4 worm cellular contexts compared by ENCODE assay signal in the genomic region with DNA sequence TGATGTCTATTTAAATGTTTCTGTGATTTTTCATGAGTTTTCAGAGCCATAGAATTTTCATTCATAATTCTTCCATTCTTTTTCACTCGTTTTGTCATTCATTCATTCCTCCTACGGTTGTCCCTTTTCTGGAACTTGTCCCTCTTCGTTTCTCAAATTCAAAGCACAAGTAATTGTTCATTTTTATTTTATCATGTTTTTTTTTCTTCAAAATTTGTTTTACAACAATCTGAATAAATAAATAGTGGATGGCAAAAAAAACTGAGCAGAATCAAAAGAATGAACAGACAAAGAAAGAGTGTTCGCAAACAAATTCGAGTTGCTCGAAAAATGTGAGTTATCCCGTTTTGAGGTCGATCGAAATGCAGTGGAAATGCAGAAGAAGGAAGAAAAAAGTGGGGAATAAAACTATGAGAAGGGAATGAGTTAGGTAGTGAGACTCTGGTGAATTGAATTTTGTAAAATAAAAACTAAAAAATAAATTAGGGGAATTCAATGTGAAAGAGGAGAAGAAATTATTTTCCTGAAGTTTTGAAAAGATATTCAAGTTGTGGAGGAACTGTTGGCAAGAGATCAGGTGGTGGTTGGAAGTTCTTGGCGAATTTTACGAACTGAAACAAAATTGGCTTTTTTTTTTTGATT.
TF ChIP-seq lines count a peak whose summit lies in the region.

No protein-coding gene starts in this region.

TF ChIP-seq in whole organism, L1 larva, 84 proteins besides CTCF, POLR2A, EP300 and RAD21 (continued from another document):
- TF ChIP-seq nhr-20 (tag; optimal IDR thresholded peaks at IDR 0.05; lab: Kevin White, UChicago) (peak; percentile 48), ama-1 (optimal IDR thresholded peaks at IDR 0.05; lab: Kevin White, UChicago) (peak; percentile 93), jun-1 (tag; optimal IDR thresholded peaks at IDR 0.05; lab: Kevin White, UChicago) (no peak), nhr-85 (tag; lab: Kevin White, UChicago) (peak; percentile 65), rnt-1 (tag; optimal IDR thresholded peaks at IDR 0.05; lab: Kevin White, UChicago) (peak; percentile 26), fkh-8 (tag; optimal IDR thresholded peaks at IDR 0.05; lab: Kevin White, UChicago) (no peak), isw-1 (GFP tag; IDR thresholded peaks at IDR 0.05; lab: Robert Waterston, UW) (no peak), alr-1 (tag; optimal IDR thresholded peaks at IDR 0.05; lab: Kevin White, UChicago; ENCODE audit: borderline replicate concordance) (no peak), ceh-82 (tag; optimal IDR thresholded peaks at IDR 0.05; lab: Kevin White, UChicago) (no peak), efl-1 (optimal IDR thresholded peaks at IDR 0.05; lab: Kevin White, UChicago) (no peak), efl-1 (GFP tag; optimal IDR thresholded peaks at IDR 0.05 in 1 of 2; lab: Kevin White, UChicago) (peak in 1 of 2 experiments; percentile 8), egl-27 (tag; optimal IDR thresholded peaks at IDR 0.05; lab: Kevin White, UChicago) (no peak), xbp-1 (tag; optimal IDR thresholded peaks at IDR 0.05; lab: Kevin White, UChicago) (peak; percentile 1), nhr-90 (tag; optimal IDR thresholded peaks at IDR 0.05; lab: Kevin White, UChicago; ENCODE audit: poor library complexity) (peak; percentile 38), swsn-7 (tag; optimal IDR thresholded peaks at IDR 0.05; lab: Kevin White, UChicago) (peak; percentile 32), fkh-10 (GFP tag; optimal IDR thresholded peaks at IDR 0.05; lab: Kevin White, UChicago) (no peak)

TF ChIP-seq in whole organism, L2 larva, 48 proteins besides CTCF, POLR2A, EP300 and RAD21 (continued from another document):
- no peak for TF ChIP-seq sma-9 (GFP tag; optimal IDR thresholded peaks at IDR 0.05; lab: Kevin White, UChicago)
- no peak for TF ChIP-seq sma-9 (tag; optimal IDR thresholded peaks at IDR 0.05; lab: Kevin White, UChicago)
- TF ChIP-seq sma-3 (GFP tag; optimal IDR thresholded peaks at IDR 0.05; lab: Kevin White, UChicago): peak; percentile 49
- peak; percentile 26 for TF ChIP-seq lin-13 (GFP tag; optimal IDR thresholded peaks at IDR 0.05; lab: Kevin White, UChicago)
- peak; percentile 33 for TF ChIP-seq F13H6.1 (tag; optimal IDR thresholded peaks at IDR 0.05; lab: Kevin White, UChicago)

TF ChIP-seq in whole organism, L4 larva, 104 proteins besides CTCF, POLR2A, EP300 and RAD21 (continued from another document and continues in another):
- no peak for TF ChIP-seq nhr-10 (tag; optimal IDR thresholded peaks at IDR 0.05; lab: Kevin White, UChicago)
- 0 out of 2 replicates have a peak, but pooled peaks have one; percentile 13 for TF ChIP-seq hmg-1.1 (GFP tag; IDR thresholded peaks at IDR 0.05; lab: Robert Waterston, UW)
- no peak for TF ChIP-seq snpc-1.2 (GFP tag; IDR thresholded peaks at IDR 0.05; lab: Robert Waterston, UW)
- TF ChIP-seq nhr-42 (GFP tag; IDR thresholded peaks at IDR 0.05; lab: Robert Waterston, UW): 0 out of 2 replicates have a peak, but pooled peaks have one; percentile 41
- TF ChIP-seq Y5F2A.4 (GFP tag; optimal IDR thresholded peaks at IDR 0.05; lab: Kevin White, UChicago): peak; percentile 55
- TF ChIP-seq daf-19 (GFP tag; conservative IDR thresholded peaks at IDR 0.05; lab: Robert Waterston, UW): 0 out of 2 replicates have a peak, but pooled peaks have one; percentile 29
- no peak for TF ChIP-seq hif-1 (tag; optimal IDR thresholded peaks at IDR 0.05; lab: Kevin White, UChicago)
- TF ChIP-seq fos-1 (tag; optimal IDR thresholded peaks at IDR 0.05; lab: Kevin White, UChicago): no peak
- TF ChIP-seq hlh-30 (tag; optimal IDR thresholded peaks at IDR 0.05; lab: Kevin White, UChicago; ENCODE audit: insufficient read depth): no peak
- no peak for TF ChIP-seq duxl-1 (tag; optimal IDR thresholded peaks at IDR 0.05; lab: Kevin White, UChicago; ENCODE audit: poor library complexity)
- TF ChIP-seq ztf-7 (tag; optimal IDR thresholded peaks at IDR 0.05; lab: Kevin White, UChicago): no peak
- peak; percentile 77 for TF ChIP-seq T26A8.4 (GFP tag; IDR thresholded peaks at IDR 0.05; lab: Robert Waterston, UW)
- TF ChIP-seq snpc-4 (tag; optimal IDR thresholded peaks at IDR 0.05; lab: Kevin White, UChicago): no peak
- TF ChIP-seq pha-4 (GFP tag; IDR thresholded peaks at IDR 0.05; lab: Robert Waterston, UW): peak; percentile 54
- TF ChIP-seq pha-4 (tag; optimal IDR thresholded peaks at IDR 0.05; lab: Kevin White, UChicago): no peak
- TF ChIP-seq spr-1 (tag; optimal IDR thresholded peaks at IDR 0.05; lab: Kevin White, UChicago): no peak
- TF ChIP-seq lsy-2 (tag; optimal IDR thresholded peaks at IDR 0.05; lab: Kevin White, UChicago): no peak
- TF ChIP-seq nhr-28 (tag; optimal IDR thresholded peaks at IDR 0.05; lab: Kevin White, UChicago): no peak
- peak; percentile 38; the same call in 1 of the 2 replicates for TF ChIP-seq lin-29 (GFP tag; IDR thresholded peaks at IDR 0.05; lab: Robert Waterston, UW)
- peak; percentile 57; the same call in 1 of the 2 replicates for TF ChIP-seq madf-9 (GFP tag; conservative IDR thresholded peaks at IDR 0.05; lab: Robert Waterston, UW)
- TF ChIP-seq unc-62 (GFP tag; optimal IDR thresholded peaks at IDR 0.05 in 1 of 2; lab: Kevin White, UChicago): no peak
- TF ChIP-seq unc-62 (tag; optimal IDR thresholded peaks at IDR 0.05; lab: Kevin White, UChicago): no peak
- no peak for TF ChIP-seq nhr-76 (tag; optimal IDR thresholded peaks at IDR 0.05; lab: Kevin White, UChicago)
- no peak for TF ChIP-seq tra-1 (GFP tag; IDR thresholded peaks at IDR 0.05; lab: Robert Waterston, UW)
- no peak for TF ChIP-seq ceh-28 (tag; optimal IDR thresholded peaks at IDR 0.05; lab: Kevin White, UChicago)
- no peak for TF ChIP-seq set-16 (GFP tag; IDR thresholded peaks at IDR 0.05; lab: Robert Waterston, UW)
- no peak for TF ChIP-seq Y75B8A.6 (GFP tag; IDR thresholded peaks at IDR 0.05; lab: Robert Waterston, UW)
- no peak for TF ChIP-seq dmd-8 (GFP tag; IDR thresholded peaks at IDR 0.05; lab: Robert Waterston, UW)
- no peak for TF ChIP-seq D1046.2 (GFP tag; IDR thresholded peaks at IDR 0.05; lab: Robert Waterston, UW)
- TF ChIP-seq R02D3.7 (tag; optimal IDR thresholded peaks at IDR 0.05; lab: Kevin White, UChicago): no peak
- peak; percentile 54 for TF ChIP-seq sdz-12 (GFP tag; optimal IDR thresholded peaks at IDR 0.05; lab: Kevin White, UChicago)
- TF ChIP-seq cey-2 (tag; optimal IDR thresholded peaks at IDR 0.05; lab: Kevin White, UChicago; ENCODE audit: borderline replicate concordance, insufficient read depth): no peak
- TF ChIP-seq mxl-3 (GFP tag; optimal IDR thresholded peaks at IDR 0.05; lab: Kevin White, UChicago): no peak
- no peak for TF ChIP-seq lir-3 (tag; optimal IDR thresholded peaks at IDR 0.05; lab: Kevin White, UChicago)
- TF ChIP-seq ctbp-1 (GFP tag; IDR thresholded peaks at IDR 0.05; lab: Robert Waterston, UW): peak; percentile 43; the same call in 1 of the 2 replicates
- TF ChIP-seq egl-43 (GFP tag; IDR thresholded peaks at IDR 0.05; lab: Robert Waterston, UW): no peak
- no peak for TF ChIP-seq lin-15B (tag; optimal IDR thresholded peaks at IDR 0.05; lab: Kevin White, UChicago)
- TF ChIP-seq gei-8 (GFP tag; optimal IDR thresholded peaks at IDR 0.05; lab: Kevin White, UChicago): no peak
- TF ChIP-seq zip-11 (GFP tag; IDR thresholded peaks at IDR 0.05; lab: Robert Waterston, UW): no peak
- no peak for TF ChIP-seq egl-27 (tag; optimal IDR thresholded peaks at IDR 0.05; lab: Kevin White, UChicago)
- 0 out of 2 replicates have a peak, but pooled peaks have one; percentile 13 for TF ChIP-seq vab-7 (GFP tag; IDR thresholded peaks at IDR 0.05; lab: Robert Waterston, UW)
- TF ChIP-seq fkh-10 (GFP tag; optimal IDR thresholded peaks at IDR 0.05; lab: Kevin White, UChicago): no peak
- TF ChIP-seq mdt-29 (GFP tag; IDR thresholded peaks at IDR 0.05; lab: Robert Waterston, UW): no peak
- TF ChIP-seq aly-2 (tag; optimal IDR thresholded peaks at IDR 0.05; lab: Kevin White, UChicago): no peak
- no peak for TF ChIP-seq daf-12 (tag; optimal IDR thresholded peaks at IDR 0.05; lab: Kevin White, UChicago)
- TF ChIP-seq nhr-77 (tag; optimal IDR thresholded peaks at IDR 0.05; lab: Kevin White, UChicago): no peak
- TF ChIP-seq lin-13 (GFP tag; optimal IDR thresholded peaks at IDR 0.05; lab: Kevin White, UChicago): no peak
- peak in 1 of 2 experiments; percentile 58 for TF ChIP-seq daf-16 (GFP tag; optimal IDR thresholded peaks at IDR 0.05; lab: Kevin White, UChicago)
- peak; percentile 42 for TF ChIP-seq daf-16 (tag; optimal IDR thresholded peaks at IDR 0.05; lab: Kevin White, UChicago)
- TF ChIP-seq lin-1 (GFP tag; IDR thresholded peaks at IDR 0.05; lab: Robert Waterston, UW): peak; percentile 87
- peak; percentile 88 for TF ChIP-seq zfp-3 (GFP tag; conservative IDR thresholded peaks at IDR 0.05; lab: Robert Waterston, UW)
- no peak for TF ChIP-seq lin-39 (tag; optimal IDR thresholded peaks at IDR 0.05; lab: Kevin White, UChicago)

TF ChIP-seq in whole organism, young adult, 124 proteins besides CTCF, POLR2A, EP300 and RAD21 (continued from another document):
- TF ChIP-seq tlf-1 (GFP tag; optimal IDR thresholded peaks at IDR 0.05; lab: Kevin White, UChicago): peak; percentile 51
- TF ChIP-seq gei-17 (GFP tag; optimal IDR thresholded peaks at IDR 0.05; lab: Kevin White, UChicago): peak; percentile 59
- no peak for TF ChIP-seq him-1 (tag; optimal IDR thresholded peaks at IDR 0.05; lab: Kevin White, UChicago)
- TF ChIP-seq ceh-100 (GFP tag; IDR thresholded peaks at IDR 0.05; lab: Robert Waterston, UW): no peak
- no peak for TF ChIP-seq Y79H2A.3 (GFP tag; conservative IDR thresholded peaks at IDR 0.05; lab: Robert Waterston, UW)
